Worm (Caenorhabditis elegans) whole organism, mixed stage, embryonic: Measurements from ENCODE around the gene tra-2.

Experiments used
- M03D4.4 ChIP-seq: sonication (generic microtip); optimal IDR thresholded peaks from 2 replicates; lab custom pipeline; 2017; ENCODE audit warnings: mild to moderate bottlenecking, missing genetic modification characterization, missing compliant biosample characterization
- ces-1 ChIP-seq: fragments of 150-350 bp; optimal IDR thresholded peaks from 2 replicates; lab custom pipeline; 2014; ENCODE audit warnings: missing biosample characterization, missing genetic modification reagents, missing genetic modification characterization
- elt-3 ChIP-seq: fragments of 150-350 bp; optimal IDR thresholded peaks from 2 replicates; lab custom pipeline; 2014; ENCODE audit warnings: missing biosample characterization, missing genetic modification characterization
- flh-1 ChIP-seq: fragments of 200-800 bp; sonication (Bioruptor generic); optimal IDR thresholded peaks from 2 replicates; lab custom pipeline; 2018; ENCODE audit warnings: mild to moderate bottlenecking, missing genetic modification characterization, moderate library complexity, missing compliant biosample characterization
- pha-4 ChIP-seq: fragments of 150-350 bp; optimal IDR thresholded peaks from 2 replicates; lab custom pipeline; 2018; ENCODE audit warnings: missing biosample characterization, missing genetic modification reagents, missing genetic modification characterization
- unc-39 ChIP-seq: fragments of 150-350 bp; optimal IDR thresholded peaks from 2 replicates; lab custom pipeline; 2014; ENCODE audit warnings: missing biosample characterization, missing genetic modification characterization
- unc-62 ChIP-seq: fragments of 150-350 bp; optimal IDR thresholded peaks from 2 replicates; lab custom pipeline; 2014; ENCODE audit warnings: missing biosample characterization, missing genetic modification reagents, missing genetic modification characterization

- TF ChIP-seq unc-62 (GFP tag; lab: Kevin White, UChicago), result no peak
- TF ChIP-seq flh-1 (GFP tag; lab: Kevin White, UChicago), result no peak
- no peak for TF ChIP-seq ces-1 (GFP tag; lab: Kevin White, UChicago)
- no peak for TF ChIP-seq M03D4.4
- no peak for TF ChIP-seq pha-4 (tag; lab: Kevin White, UChicago)
- no peak for TF ChIP-seq unc-39 (tag; lab: Kevin White, UChicago)
- TF ChIP-seq elt-3 (tag; lab: Kevin White, UChicago), result no peak
Observed at ce11 chrII:6989830-6990287, 24.4 kb upstream of the tra-2 start, which contains the start of gene C15F1.1.
